Comparison of ENCODE assay signal across 1 worm cellular context in the genomic region with DNA sequence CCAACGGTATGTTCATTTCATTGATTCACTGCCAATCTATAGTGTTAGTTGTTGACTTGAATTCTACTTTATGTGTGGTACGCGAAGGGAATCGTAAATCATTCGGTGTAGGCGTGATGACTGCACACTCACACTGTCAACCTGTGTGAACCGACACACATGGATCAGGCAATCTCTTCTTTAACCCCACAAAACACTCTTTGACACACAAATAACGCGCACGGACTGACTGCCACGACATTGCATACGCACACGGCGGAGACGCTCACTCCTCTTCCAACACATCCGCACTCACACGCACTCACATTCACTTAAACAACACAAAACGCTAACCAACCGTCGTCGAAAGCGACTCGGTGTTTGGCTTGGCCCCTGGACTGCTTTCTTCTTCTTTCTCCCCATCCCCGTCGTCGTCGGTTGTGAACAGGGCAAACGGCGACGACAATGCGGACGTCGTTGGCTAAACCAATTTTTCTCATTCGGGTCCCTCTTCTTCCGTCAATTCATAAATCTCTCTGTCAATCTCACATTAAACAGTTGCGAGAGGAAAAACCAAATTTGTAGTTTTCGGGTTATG.
TF ChIP-seq lines count a peak whose summit lies in the region.

No protein-coding gene starts in this region.

TF ChIP-seq in whole organism, L1 larva, 84 proteins besides CTCF, POLR2A, EP300 and RAD21 (continued from another document):
- TF ChIP-seq nhr-71 (tag; optimal IDR thresholded peaks at IDR 0.05; lab: Kevin White, UChicago) (no peak), unc-86 (tag; optimal IDR thresholded peaks at IDR 0.05; lab: Kevin White, UChicago) (no peak), jun-1 (tag; optimal IDR thresholded peaks at IDR 0.05; lab: Kevin White, UChicago) (no peak), nhr-20 (tag; optimal IDR thresholded peaks at IDR 0.05; lab: Kevin White, UChicago) (no peak), pax-3 (tag; optimal IDR thresholded peaks at IDR 0.05; lab: Kevin White, UChicago) (no peak), hpl-2 (GFP tag; optimal IDR thresholded peaks at IDR 0.05; lab: Kevin White, UChicago) (no peak), sptf-1 (tag; optimal IDR thresholded peaks at IDR 0.05; lab: Kevin White, UChicago) (no peak), nhr-11 (tag; optimal IDR thresholded peaks at IDR 0.05; lab: Kevin White, UChicago) (no peak), tlp-1 (tag; optimal IDR thresholded peaks at IDR 0.05; lab: Kevin White, UChicago) (no peak), C04F5.9 (tag; optimal IDR thresholded peaks at IDR 0.05; lab: Kevin White, UChicago) (no peak), tbx-2 (tag; optimal IDR thresholded peaks at IDR 0.05; lab: Kevin White, UChicago) (no peak), lsy-2 (tag; optimal IDR thresholded peaks at IDR 0.05; lab: Kevin White, UChicago) (no peak), ceh-90 (tag; optimal IDR thresholded peaks at IDR 0.05; lab: Kevin White, UChicago) (no peak), pqm-1 (tag; optimal IDR thresholded peaks at IDR 0.05; lab: Kevin White, UChicago) (no peak), aha-1 (tag; optimal IDR thresholded peaks at IDR 0.05; lab: Kevin White, UChicago) (no peak), irx-1 (tag; optimal IDR thresholded peaks at IDR 0.05; lab: Kevin White, UChicago) (no peak), ama-1 (optimal IDR thresholded peaks at IDR 0.05; lab: Kevin White, UChicago) (no peak)
